Fruit fly (Drosophila melanogaster): ENCODE measurements around the gene atms.

atms gene

DNA sequence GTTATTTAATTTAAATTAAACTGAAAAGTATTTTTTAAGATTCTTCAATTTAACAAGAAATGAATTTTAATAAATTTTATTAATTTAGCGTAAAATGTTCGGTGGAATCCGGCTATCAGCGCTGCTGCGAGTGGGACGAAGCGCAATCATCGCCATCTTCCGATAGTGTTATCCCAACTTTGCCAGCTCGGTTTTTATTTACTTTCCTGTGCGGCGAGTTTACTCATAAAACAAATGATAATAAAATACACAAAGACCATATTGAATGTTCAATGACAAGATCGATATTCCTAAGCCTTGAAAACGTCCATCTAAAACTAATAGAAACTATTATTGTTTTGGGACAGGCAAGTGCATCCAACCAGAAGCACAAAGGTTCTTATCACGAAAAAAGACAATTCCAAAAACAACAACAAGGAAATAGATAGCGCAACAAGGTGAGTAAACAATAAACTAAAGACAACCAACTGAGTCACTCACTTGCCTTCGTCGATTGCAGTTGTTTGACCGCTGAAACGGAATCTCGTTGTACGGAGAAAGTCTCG lies 63.4 kb downstream of the atms start (continued):
- TF ChIP-seq nau (GFP tag; optimal IDR thresholded peaks at IDR 0.05) (peak; percentile 85), CG31224 (GFP tag; IDR thresholded peaks at IDR 0.05) (peak; percentile 37; the same call in 1 of the 2 replicates), row (GFP tag; IDR thresholded peaks at IDR 0.05) (peak; percentile 92), CG2120 (GFP tag; optimal IDR thresholded peaks at IDR 0.05) (peak; percentile 68), hb (GFP tag; IDR thresholded peaks at IDR 0.05; ENCODE audit: partially characterized antibody) (no peak), dysf (GFP tag; IDR thresholded peaks at IDR 0.05) (peak; percentile 63; the same call in 2 of the 3 replicates)

DNA sequence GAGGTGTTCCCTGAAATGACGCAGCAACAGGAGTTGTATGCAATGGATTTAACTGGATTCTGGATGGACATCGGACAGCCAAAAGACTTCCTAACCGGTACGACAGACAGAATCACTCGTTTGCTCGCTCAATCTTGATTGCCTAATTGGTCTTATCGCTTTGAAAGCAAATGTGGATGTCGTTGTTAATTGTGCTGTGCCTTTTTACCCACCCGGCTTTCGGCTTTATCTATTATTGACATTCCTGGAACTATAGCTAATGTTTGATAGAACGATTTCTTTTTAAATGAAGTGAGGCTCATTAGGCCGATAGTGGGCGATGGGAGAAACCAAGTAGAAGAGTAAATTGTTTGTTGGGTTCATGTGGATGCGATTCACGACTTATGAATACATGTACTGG lies 64.8 kb downstream of the atms start:
- TF ChIP-seq hth (optimal IDR thresholded peaks at IDR 0.05) (no peak), Antp (GFP tag; optimal IDR thresholded peaks at IDR 0.05) (no peak), Bdp1 (GFP tag; optimal IDR thresholded peaks at IDR 0.05) (no peak), Poxn (GFP tag; IDR thresholded peaks at IDR 0.05) (no peak), sug (tag; optimal IDR thresholded peaks at IDR 0.05) (peak; percentile 14), Myb (GFP tag; optimal IDR thresholded peaks at IDR 0.05) (no peak), sd (tag; optimal IDR thresholded peaks at IDR 0.05) (peak; percentile 87), org-1 (GFP tag; optimal IDR thresholded peaks at IDR 0.05) (no peak), Sox100B (GFP tag; optimal IDR thresholded peaks at IDR 0.05) (no peak), ap (GFP tag; IDR thresholded peaks at IDR 0.05) (no peak), CG12659 (GFP tag; optimal IDR thresholded peaks at IDR 0.05) (no peak), eyg (GFP tag; optimal IDR thresholded peaks at IDR 0.05) (no peak), bab2 (GFP tag; optimal IDR thresholded peaks at IDR 0.05) (no peak), CG7357 (GFP tag; IDR thresholded peaks at IDR 0.05) (no peak), sisA (GFP tag; IDR thresholded peaks at IDR 0.05) (no peak), seq (GFP tag; IDR thresholded peaks at IDR 0.05) (no peak), mirr (GFP tag; optimal IDR thresholded peaks at IDR 0.05) (peak; percentile 62), CG12769 (tag; optimal IDR thresholded peaks at IDR 0.05) (no peak), lov (optimal IDR thresholded peaks at IDR 0.05) (no peak), lov (GFP tag; IDR thresholded peaks at IDR 0.05) (no peak), CG7271 (tag; optimal IDR thresholded peaks at IDR 0.05) (no peak), scrt (GFP tag; optimal IDR thresholded peaks at IDR 0.05) (no peak), CG15479 (GFP tag; optimal IDR thresholded peaks at IDR 0.05) (peak; percentile 13), twi (tag; optimal IDR thresholded peaks at IDR 0.05) (no peak), CG7963 (GFP tag; IDR thresholded peaks at IDR 0.05; ENCODE audit: partially characterized antibody) (no peak), bigmax (GFP tag; optimal IDR thresholded peaks at IDR 0.05) (no peak), exex (tag; optimal IDR thresholded peaks at IDR 0.05) (peak; percentile 96), CG11093 (GFP tag; IDR thresholded peaks at IDR 0.05) (no peak), hbn (GFP tag; IDR thresholded peaks at IDR 0.05; ENCODE audit: partially characterized antibody) (no peak), croc (GFP tag; conservative IDR thresholded peaks at IDR 0.05) (no peak), CG13296 (GFP tag; optimal IDR thresholded peaks at IDR 0.05) (no peak), grn (GFP tag; optimal IDR thresholded peaks at IDR 0.05) (peak; percentile 84), CG6654 (GFP tag; optimal IDR thresholded peaks at IDR 0.05) (no peak), CG14965 (GFP tag; optimal IDR thresholded peaks at IDR 0.05; ENCODE audit: borderline replicate concordance) (no peak), Vsx1 (GFP tag; optimal IDR thresholded peaks at IDR 0.05) (peak; percentile 46), CG32772 (GFP tag; IDR thresholded peaks at IDR 0.05) (no peak), CG11247 (GFP tag; IDR thresholded peaks at IDR 0.05) (no peak), ham (GFP tag; IDR thresholded peaks at IDR 0.05) (no peak), sob (GFP tag; IDR thresholded peaks at IDR 0.05) (no peak), CG15601 (tag; optimal IDR thresholded peaks at IDR 0.05) (no peak), Taf1 (GFP tag; IDR thresholded peaks at IDR 0.05) (no peak), CG8478 (optimal IDR thresholded peaks at IDR 0.05) (no peak), CG2199 (GFP tag; IDR thresholded peaks at IDR 0.05) (no peak), fd96Cb (tag; optimal IDR thresholded peaks at IDR 0.05) (no peak)
